Worm (Caenorhabditis elegans): ENCODE measurements around the gene T14G11.1.

DNA sequence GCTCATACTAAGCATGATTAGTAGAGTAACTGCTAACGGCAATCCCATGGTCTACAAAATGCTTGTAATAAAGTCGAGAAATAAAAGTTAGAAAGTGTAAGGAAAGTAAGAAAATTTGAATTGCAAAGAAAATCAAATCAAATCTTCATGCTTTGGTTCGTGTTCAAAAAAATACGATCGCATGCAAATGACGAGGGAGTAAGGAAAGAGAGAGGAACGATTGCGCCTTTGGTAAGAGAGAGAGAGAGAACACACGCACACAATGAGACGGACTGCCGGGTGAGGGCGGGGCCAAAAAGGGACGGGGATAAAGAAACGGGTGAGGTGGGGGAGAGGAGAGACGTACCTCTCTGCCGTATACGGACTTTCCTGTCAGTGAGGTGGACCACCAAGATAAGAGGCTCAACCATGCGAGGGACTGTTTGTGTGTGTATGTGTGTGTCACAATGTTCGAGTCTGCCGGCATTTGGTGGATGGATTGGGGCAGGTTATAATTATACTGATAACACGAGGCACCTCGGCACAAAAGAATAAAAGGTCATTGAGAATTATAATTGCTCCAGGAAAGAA lies 17.1 kb downstream of the T14G11.1 start, which contains the start of gene igcm-3:
- peak; percentile 64 for TF ChIP-seq flt-1 (GFP tag; IDR thresholded peaks at IDR 0.05)
- TF ChIP-seq ref-1 (GFP tag; conservative IDR thresholded peaks at IDR 0.05): no peak
- TF ChIP-seq T22C8.4 (GFP tag; IDR thresholded peaks at IDR 0.05): no peak
- TF ChIP-seq klf-2 (GFP tag; conservative IDR thresholded peaks at IDR 0.05): peak; percentile 51; the same call in 1 of the 2 replicates
